Fruit fly (Drosophila melanogaster) whole organism, wandering third instar larva: Measurements from ENCODE around the gene CG3868.

Experiments
- Abd-B ChIP-seq: fragments of >200 bp; optimal IDR thresholded peaks from 2 replicates; lab custom pipeline; 2017; ENCODE audit warnings: missing biosample characterization, missing genetic modification characterization
- CG32264 ChIP-seq: fragments of 200-800 bp; sonication (Bioruptor generic); optimal IDR thresholded peaks from 2 replicates; lab custom pipeline; 2016; ENCODE audit warnings: missing biosample characterization, missing genetic modification characterization
- CG9705 ChIP-seq: fragments of 200-800 bp; sonication (Bioruptor generic); optimal IDR thresholded peaks from 2 replicates; lab custom pipeline; 2018; ENCODE audit warnings: missing biosample characterization, mild to moderate bottlenecking, missing genetic modification characterization
- CrebA ChIP-seq: fragments of 200-800 bp; sonication (Bioruptor generic); optimal IDR thresholded peaks from 2 replicates; lab custom pipeline; 2016; ENCODE audit warnings: missing biosample characterization, mild to moderate bottlenecking, missing genetic modification characterization, borderline replicate concordance
- Dif ChIP-seq: fragments of 200-275, 200-300 bp; sonication (Bioruptor generic); optimal IDR thresholded peaks from 2 replicates; lab custom pipeline; 2018; ENCODE audit warnings: missing biosample characterization, missing genetic modification characterization; ENCODE audit not compliant: partially characterized antibody
- GATAd ChIP-seq: sonication (Bioruptor generic); optimal IDR thresholded peaks from 2 replicates; lab custom pipeline; 2016; ENCODE audit warnings: missing biosample characterization, missing genetic modification characterization
- HLH106 ChIP-seq: fragments of 200-800 bp; optimal IDR thresholded peaks from 3 replicates; lab custom pipeline; 2019; ENCODE audit warnings: missing biosample characterization, mild to moderate bottlenecking, missing genetic modification characterization, moderate library complexity
- Hnf4 ChIP-seq: fragments of 200-800 bp; sonication (Bioruptor generic); optimal IDR thresholded peaks from 2 replicates; lab custom pipeline; 2016; ENCODE audit warnings: missing biosample characterization, mild to moderate bottlenecking, missing genetic modification characterization
- Hr78 ChIP-seq: fragments of >200 bp; optimal IDR thresholded peaks from 2 replicates; lab custom pipeline; 2017; ENCODE audit warnings: missing biosample characterization, missing genetic modification characterization
- Mio ChIP-seq: sonication (Bioruptor generic); optimal IDR thresholded peaks from 2 replicates; lab custom pipeline; 2016; ENCODE audit warnings: missing biosample characterization, missing genetic modification characterization
- N ChIP-seq: fragments of >200 bp; optimal IDR thresholded peaks from 2 replicates; lab custom pipeline; 2018; ENCODE audit warnings: missing biosample characterization, missing external identifiers, missing genetic modification characterization
- OdsH ChIP-seq: fragments of 200-800 bp; sonication (Bioruptor generic); optimal IDR thresholded peaks from 2 replicates; lab custom pipeline; 2016; ENCODE audit warnings: missing biosample characterization, mild to moderate bottlenecking, missing genetic modification characterization
- Rel ChIP-seq, 2 experiments: fragments of 200-800 bp; sonication (Bioruptor generic) in 1 of 2; optimal IDR thresholded peaks; 2 replicates in 1 of 2; 3 replicates in 1 of 2; lab custom pipeline; 2016 to 2019; ENCODE audit warnings: mild to moderate bottlenecking in 2 of 2, missing biosample characterization in 2 of 2, missing genetic modification characterization in 2 of 2, moderate library complexity in 1 of 2
- Sp1 ChIP-seq: fragments of 200-800 bp; sonication (Bioruptor generic); optimal IDR thresholded peaks from 3 replicates; lab custom pipeline; 2019; ENCODE audit warnings: missing biosample characterization, mild to moderate bottlenecking, missing genetic modification characterization, moderate library complexity
- Vsx2 ChIP-seq: fragments of 200-300, 225-300 bp; sonication (Bioruptor generic); optimal IDR thresholded peaks from 2 replicates; lab custom pipeline; 2018; ENCODE audit warnings: missing biosample characterization, missing genetic modification characterization; ENCODE audit not compliant: partially characterized antibody
- dl ChIP-seq, 2 experiments: fragments of 175-275, 200-275 bp in 1 of 2; fragments of 200-275 bp in 1 of 2; sonication (Bioruptor generic); optimal IDR thresholded peaks; lab custom pipeline; 2018; ENCODE audit warnings: mild to moderate bottlenecking in 2 of 2, missing biosample characterization in 2 of 2, missing genetic modification characterization in 2 of 2, moderate library complexity in 2 of 2; ENCODE audit not compliant: partially characterized antibody in 2 of 2, insufficient read depth in 1 of 2
- dmrt93B ChIP-seq: fragments of 200-800 bp; sonication (Bioruptor generic); optimal IDR thresholded peaks from 2 replicates; lab custom pipeline; 2018; ENCODE audit warnings: missing biosample characterization, mild to moderate bottlenecking, missing genetic modification characterization
- dsf ChIP-seq: sonication (Bioruptor generic); optimal IDR thresholded peaks from 2 replicates; lab custom pipeline; 2016; ENCODE audit warnings: missing biosample characterization, missing genetic modification characterization, borderline replicate concordance
- foxo ChIP-seq, 2 experiments: fragments of 200-800 bp; sonication (Bioruptor generic); optimal IDR thresholded peaks; 2 replicates in 1 of 2; 3 replicates in 1 of 2; lab custom pipeline; 2016 to 2017; ENCODE audit warnings: missing biosample characterization in 2 of 2, missing genetic modification characterization in 2 of 2
- fru ChIP-seq: fragments of 200-800 bp; sonication (Bioruptor generic); optimal IDR thresholded peaks from 3 replicates; lab custom pipeline; 2016; ENCODE audit warnings: missing biosample characterization, mild to moderate bottlenecking, missing genetic modification characterization
- h ChIP-seq: fragments of 200-800 bp; sonication (Bioruptor generic); optimal IDR thresholded peaks from 3 replicates; lab custom pipeline; 2016; ENCODE audit warnings: missing biosample characterization, mild to moderate bottlenecking, missing genetic modification characterization
- jim ChIP-seq: fragments of 175-275, 200-325 bp; sonication (Bioruptor generic); optimal IDR thresholded peaks from 2 replicates; lab custom pipeline; 2016; ENCODE audit warnings: missing biosample characterization, mild to moderate bottlenecking, missing genetic modification characterization
- lola ChIP-seq: fragments of >200 bp; optimal IDR thresholded peaks from 2 replicates; lab custom pipeline; 2017; ENCODE audit warnings: missing biosample characterization, missing genetic modification characterization
- pan ChIP-seq: fragments of >200 bp; optimal IDR thresholded peaks from 2 replicates; lab custom pipeline; 2017
- psq ChIP-seq: fragments of 200-800 bp; sonication (Bioruptor generic); optimal IDR thresholded peaks from 3 replicates; lab custom pipeline; 2017; ENCODE audit warnings: missing biosample characterization, mild to moderate bottlenecking, missing genetic modification characterization, moderate library complexity
- sage ChIP-seq: fragments of 200-800 bp; sonication (Bioruptor generic); optimal IDR thresholded peaks from 2 replicates; lab custom pipeline; 2016; ENCODE audit warnings: missing biosample characterization, mild to moderate bottlenecking, missing genetic modification characterization
- tai ChIP-seq: sonication (Bioruptor generic); optimal IDR thresholded peaks from 2 replicates; lab custom pipeline; 2016; ENCODE audit warnings: missing biosample characterization, missing genetic modification characterization
- woc ChIP-seq: sonication (Bioruptor generic); optimal IDR thresholded peaks from 2 replicates; lab custom pipeline; 2016; ENCODE audit warnings: missing biosample characterization, mild to moderate bottlenecking, missing genetic modification characterization

The CG3868 gene

DNA sequence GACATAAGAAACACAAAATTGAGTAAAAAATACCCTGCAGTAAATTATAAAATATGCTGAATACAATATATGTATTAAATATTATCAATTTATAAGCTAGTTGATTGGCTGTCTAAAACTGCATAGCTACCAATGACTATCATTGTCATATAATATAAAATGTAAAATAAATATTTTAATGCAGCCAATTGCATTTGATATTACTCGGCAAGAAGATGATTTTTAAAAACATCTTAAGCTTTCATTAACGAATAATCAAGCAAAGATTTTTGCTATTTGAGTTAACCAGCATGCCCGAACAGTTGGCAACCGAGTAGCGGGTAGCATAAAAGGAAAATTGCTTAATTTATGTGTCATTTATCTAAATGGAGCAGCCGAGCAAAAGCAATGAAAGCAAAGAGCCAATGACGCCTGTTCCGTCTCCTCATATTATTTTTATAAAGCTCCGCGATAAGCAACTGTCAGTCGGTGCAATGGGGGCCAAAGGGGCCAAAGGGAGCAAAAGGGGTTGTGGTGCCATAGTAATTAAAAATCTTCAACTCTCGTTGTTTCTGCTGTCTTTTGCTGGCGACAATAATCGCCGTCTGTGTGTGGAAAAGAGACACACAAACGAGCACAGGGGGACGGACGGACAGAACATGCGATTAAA, 39.3 kb downstream of the CG3868 start:
- peak; percentile 3 for TF ChIP-seq Sp1 (GFP tag; lab: Kevin White, UChicago)
- peak; percentile 31 for TF ChIP-seq fru (GFP tag; lab: Kevin White, UChicago)
- no peak for TF ChIP-seq Dif
- no peak for TF ChIP-seq jim (GFP tag; lab: Kevin White, UChicago)
- no peak for TF ChIP-seq woc (GFP tag; lab: Kevin White, UChicago)
- no peak for TF ChIP-seq GATAd
- peak; percentile 21 for TF ChIP-seq psq
- TF ChIP-seq foxo (GFP tag; optimal IDR thresholded peaks at IDR 0.05; lab: Kevin White, UChicago): peak in 1 of 2 experiments; percentile 22
- peak; percentile 39 for TF ChIP-seq HLH106

dm6 chr3L:14362660-14363059, 39.9 kb downstream of the CG3868 start:
- TF ChIP-seq dmrt93B (no peak), h (no peak), CG32264 (GFP tag; lab: Kevin White, UChicago) (no peak), pan (lab: Kevin White, UChicago) (no peak), tai (GFP tag; lab: Kevin White, UChicago) (no peak), Hnf4 (GFP tag; lab: Kevin White, UChicago) (no peak), lola (no peak), OdsH (no peak), Sp1 (GFP tag; lab: Kevin White, UChicago) (no peak), Rel (GFP tag; optimal IDR thresholded peaks at IDR 0.05; lab: Kevin White, UChicago) (no peak), Rel (tag; optimal IDR thresholded peaks at IDR 0.05; lab: Kevin White, UChicago) (no peak), Vsx2 (no peak), Abd-B (GFP tag; lab: Kevin White, UChicago) (no peak), CrebA (GFP tag; lab: Kevin White, UChicago) (no peak), Mio (GFP tag; lab: Kevin White, UChicago) (no peak), fru (GFP tag; lab: Kevin White, UChicago) (no peak)

DNA sequence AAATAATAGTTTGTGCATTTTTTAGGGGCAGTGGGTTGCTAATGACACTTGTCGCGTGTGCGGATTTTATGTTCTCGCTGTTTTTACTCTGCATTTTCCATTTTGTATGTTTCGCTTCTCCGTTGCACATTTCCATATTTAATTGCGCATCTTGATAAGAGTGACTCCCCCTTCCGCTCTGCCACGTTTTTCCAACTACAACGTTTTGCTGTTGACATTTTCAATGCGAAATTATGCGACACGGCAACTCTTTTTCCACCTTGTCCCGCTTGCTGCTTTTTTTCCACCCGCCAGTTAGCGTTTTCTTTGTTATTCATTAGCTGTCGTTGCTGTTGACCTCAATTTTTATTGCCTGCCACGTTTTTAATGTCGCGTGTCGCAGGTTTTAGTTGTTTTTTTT, 40.5 kb downstream of the CG3868 start:
- TF ChIP-seq Hr78 (GFP tag; lab: Kevin White, UChicago) (no peak), psq (no peak), tai (GFP tag; lab: Kevin White, UChicago) (no peak), dl (GFP tag; optimal IDR thresholded peaks at IDR 0.05; lab: Kevin White, UChicago; ENCODE audit: insufficient read depth in 1 of 2, partially characterized antibody in 2 of 2) (no peak), CrebA (GFP tag; lab: Kevin White, UChicago) (no peak), Rel (GFP tag; optimal IDR thresholded peaks at IDR 0.05; lab: Kevin White, UChicago) (no peak), Rel (tag; optimal IDR thresholded peaks at IDR 0.05; lab: Kevin White, UChicago) (no peak), GATAd (no peak), pan (lab: Kevin White, UChicago) (no peak), sage (no peak), woc (GFP tag; lab: Kevin White, UChicago) (no peak), jim (GFP tag; lab: Kevin White, UChicago) (no peak), foxo (GFP tag; optimal IDR thresholded peaks at IDR 0.05; lab: Kevin White, UChicago) (no peak), CG32264 (GFP tag; lab: Kevin White, UChicago) (no peak)

DNA sequence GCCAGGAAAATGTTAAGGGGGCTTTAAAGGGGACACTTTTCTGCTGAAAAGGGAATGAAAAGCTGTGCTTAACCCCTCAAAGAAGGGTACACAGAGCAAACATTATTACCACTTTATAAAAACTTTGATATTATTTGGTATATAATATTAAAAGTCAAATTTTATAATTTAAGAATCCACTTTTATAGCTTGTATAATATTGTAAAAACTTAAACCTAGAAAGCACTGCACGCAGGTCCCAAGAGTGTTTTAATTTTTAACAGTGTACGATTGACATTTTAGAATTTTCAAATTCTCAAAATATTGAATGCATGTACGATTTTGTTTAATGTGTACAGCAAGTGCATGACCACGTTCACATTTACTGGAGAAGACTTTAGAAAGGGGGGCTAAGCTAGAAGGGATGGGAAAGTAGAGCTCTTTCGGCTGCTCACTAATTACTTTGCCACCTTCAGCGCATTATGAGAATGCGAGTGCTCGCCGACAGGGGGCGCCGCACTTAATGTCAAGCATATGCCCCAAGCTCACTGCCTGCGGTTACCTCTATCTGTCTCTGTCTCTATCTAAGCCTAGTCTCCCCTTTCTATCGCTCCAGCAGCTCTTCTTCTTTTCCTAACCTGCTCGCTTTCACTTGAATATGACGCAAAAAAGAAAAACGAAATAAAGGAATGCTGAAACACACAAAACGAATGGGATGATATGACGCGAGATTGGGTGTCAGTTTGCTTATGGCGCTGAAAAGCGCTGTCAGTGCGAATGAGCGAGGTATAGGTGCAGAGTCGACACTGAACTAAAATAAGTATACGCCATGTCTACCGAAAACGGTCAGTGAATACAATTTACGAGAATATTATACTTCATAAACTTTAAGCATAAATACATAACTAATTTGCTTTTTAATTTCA, 42.5 kb downstream of the CG3868 start:
- TF ChIP-seq Sp1 (GFP tag; lab: Kevin White, UChicago): no peak
- no peak for TF ChIP-seq N
- peak; percentile 0 for TF ChIP-seq h

dm6 chr3L:14358899-14359298, 43.6 kb downstream of the CG3868 start:
- TF ChIP-seq Dif (no peak), tai (GFP tag; lab: Kevin White, UChicago) (no peak), dsf (GFP tag; lab: Kevin White, UChicago) (no peak), CG9705 (no peak), GATAd (no peak), dl (GFP tag; optimal IDR thresholded peaks at IDR 0.05; lab: Kevin White, UChicago; ENCODE audit: insufficient read depth in 1 of 2, partially characterized antibody in 2 of 2) (no peak), Vsx2 (no peak), fru (GFP tag; lab: Kevin White, UChicago) (no peak)
